Fruit fly (Drosophila melanogaster) whole organism, embryonic: ENCODE results near the gene CG34008.

ENCODE experiments used
- ATbp ChIP-seq: fragments of 200-800 bp; sonication (Bioruptor generic); optimal IDR thresholded peaks from 2 replicates; lab custom pipeline; 2017; ENCODE audit warnings: missing biosample characterization, mild to moderate bottlenecking, missing genetic modification characterization, missing genetic modification reagents
- B-H1 ChIP-seq: fragments of 200-800 bp; sonication (Bioruptor generic); IDR thresholded peaks from 3 replicates; pipeline ENCODE4 v1.3.6; 2022; ENCODE audit warnings: missing biosample characterization, missing genetic modification characterization
- CG10147 ChIP-seq: fragments of 200-800 bp; sonication (Bioruptor generic); optimal IDR thresholded peaks from 2 replicates; lab custom pipeline; 2019; ENCODE audit warnings: missing biosample characterization, mild to moderate bottlenecking, missing genetic modification characterization, moderate library complexity
- CG10267 ChIP-seq: fragments of 200-800 bp; sonication (Bioruptor generic); optimal IDR thresholded peaks from 2 replicates; lab custom pipeline; 2018; ENCODE audit warnings: missing biosample characterization, mild to moderate bottlenecking, missing genetic modification characterization, moderate library complexity
- CG10979 ChIP-seq: fragments of 200-800 bp; sonication (Bioruptor generic); optimal IDR thresholded peaks from 2 replicates; lab custom pipeline; 2018; ENCODE audit warnings: missing biosample characterization, mild to moderate bottlenecking, missing genetic modification characterization, moderate library complexity
- CG11504 ChIP-seq: fragments of 200-800 bp; sonication (Bioruptor generic); optimal IDR thresholded peaks from 3 replicates; lab custom pipeline; 2019; ENCODE audit warnings: missing biosample characterization, mild to moderate bottlenecking, missing genetic modification characterization, moderate library complexity
- CG11723 ChIP-seq: fragments of 200-800 bp; sonication (Bioruptor generic); optimal IDR thresholded peaks from 2 replicates; lab custom pipeline; 2017; ENCODE audit warnings: missing biosample characterization, mild to moderate bottlenecking, missing genetic modification characterization
- CG15479 ChIP-seq: fragments of 200-800 bp; sonication (Bioruptor generic); optimal IDR thresholded peaks from 3 replicates; lab custom pipeline; 2019; ENCODE audit warnings: missing biosample characterization, mild to moderate bottlenecking, missing genetic modification characterization, moderate library complexity
- CG17802 ChIP-seq: fragments of 200-800 bp; sonication (Bioruptor generic); optimal IDR thresholded peaks from 2 replicates; lab custom pipeline; 2018; ENCODE audit warnings: missing biosample characterization, mild to moderate bottlenecking, missing genetic modification characterization, moderate library complexity
- CG1832 ChIP-seq: fragments of 200-800 bp; sonication (Bioruptor generic); optimal IDR thresholded peaks from 2 replicates; lab custom pipeline; 2017; ENCODE audit warnings: missing biosample characterization, mild to moderate bottlenecking, missing genetic modification characterization, inconsistent platforms
- CG2120 ChIP-seq: fragments of 200-800 bp; sonication (Bioruptor generic); optimal IDR thresholded peaks from 3 replicates; lab custom pipeline; 2016; ENCODE audit warnings: missing biosample characterization, missing genetic modification characterization
- CG2678 ChIP-seq: fragments of 200-800 bp; sonication (Bioruptor generic); optimal IDR thresholded peaks from 3 replicates; lab custom pipeline; 2019; ENCODE audit warnings: missing biosample characterization, mild to moderate bottlenecking, missing genetic modification characterization, moderate library complexity
- CG31441 ChIP-seq: fragments of 200-800 bp; sonication (Bioruptor generic); IDR thresholded peaks from 2 replicates; pipeline ENCODE4 v1.3.6; 2022; ENCODE audit warnings: missing biosample characterization, missing genetic modification characterization
- CG3281 ChIP-seq: fragments of 200-800 bp; sonication (Bioruptor generic); optimal IDR thresholded peaks from 3 replicates; lab custom pipeline; 2017; ENCODE audit warnings: missing biosample characterization, mild to moderate bottlenecking, missing genetic modification characterization
- CG34376 ChIP-seq: fragments of 200-800 bp; sonication (Bioruptor generic); optimal IDR thresholded peaks from 2 replicates; lab custom pipeline; 2018; ENCODE audit warnings: missing biosample characterization, mild to moderate bottlenecking, missing genetic modification characterization
- CG3838 ChIP-seq: fragments of 200-800 bp; sonication (Bioruptor generic); optimal IDR thresholded peaks from 3 replicates; lab custom pipeline; 2016; ENCODE audit warnings: missing biosample characterization, missing genetic modification characterization
- CG3995 ChIP-seq: fragments of 200-800 bp; sonication (Bioruptor generic); optimal IDR thresholded peaks from 3 replicates; lab custom pipeline; 2016; ENCODE audit warnings: missing biosample characterization, missing genetic modification characterization
- CG4282 ChIP-seq: fragments of 200-800 bp; sonication (Bioruptor generic); optimal IDR thresholded peaks from 2 replicates; lab custom pipeline; 2016; ENCODE audit warnings: missing biosample characterization, missing genetic modification characterization
- CG4424 ChIP-seq: fragments of 200-800 bp; sonication (Bioruptor generic); optimal IDR thresholded peaks from 3 replicates; lab custom pipeline; 2016; ENCODE audit warnings: missing biosample characterization, missing genetic modification characterization
- CG8765 ChIP-seq: fragments of 200-800 bp; sonication (Bioruptor generic); IDR thresholded peaks from 2 replicates; pipeline ENCODE4 v1.3.6; 2022; ENCODE audit warnings: missing biosample characterization, missing genetic modification characterization
- CG9437 ChIP-seq: fragments of 200-800 bp; sonication (Bioruptor generic); optimal IDR thresholded peaks from 2 replicates; lab custom pipeline; 2018; ENCODE audit warnings: missing biosample characterization, mild to moderate bottlenecking, missing genetic modification characterization
- Drgx ChIP-seq: fragments of 200-800 bp; sonication (Bioruptor generic); IDR thresholded peaks from 2 replicates; pipeline ENCODE4 v1.3.6; 2022; ENCODE audit warnings: missing biosample characterization, missing genetic modification characterization
- Ets65A ChIP-seq: fragments of 200-800 bp; sonication (Bioruptor generic); peaks from one replicate; lab custom pipeline; 2016; ENCODE audit warnings: missing biosample characterization, missing genetic modification characterization
- Fer1 ChIP-seq: fragments of 200-800 bp; sonication (Bioruptor generic); optimal IDR thresholded peaks from 2 replicates; lab custom pipeline; 2017; ENCODE audit warnings: missing biosample characterization, mild to moderate bottlenecking, missing genetic modification characterization
- GATAe ChIP-seq: fragments of 200-800 bp; sonication (Bioruptor generic); conservative IDR thresholded peaks from 2 replicates; pipeline ENCODE4 v1.3.6; 2022; ENCODE audit warnings: missing biosample characterization, missing genetic modification characterization
- Gug ChIP-seq: fragments of 200-800 bp; sonication (Bioruptor generic); IDR thresholded peaks from 4 replicates; pipeline ENCODE4 v1.3.6; 2022; ENCODE audit warnings: missing biosample characterization, missing genetic modification characterization
- HmgD ChIP-seq: fragments of 200-800 bp; sonication (Bioruptor generic); optimal IDR thresholded peaks from 3 replicates; lab custom pipeline; 2016; ENCODE audit warnings: missing biosample characterization, missing genetic modification characterization
- Lhr ChIP-seq: fragments of 200-800 bp; sonication (Bioruptor generic); optimal IDR thresholded peaks from 3 replicates; lab custom pipeline; 2017; ENCODE audit warnings: mild to moderate bottlenecking, missing biosample characterization, missing genetic modification reagents, missing genetic modification characterization
- Ravus ChIP-seq: fragments of 200-800 bp; sonication (Bioruptor generic); IDR thresholded peaks from 2 replicates; pipeline ENCODE4 v1.3.6; 2022; ENCODE audit warnings: missing biosample characterization, missing genetic modification characterization
- Six4 ChIP-seq: fragments of 200-800 bp; sonication (Bioruptor generic); optimal IDR thresholded peaks from 2 replicates; lab custom pipeline; 2016; ENCODE audit warnings: missing biosample characterization, missing genetic modification characterization
- Xrp1 ChIP-seq: fragments of 200-800 bp; sonication (Bioruptor generic); IDR thresholded peaks from 2 replicates; pipeline ENCODE4 v1.3.6; 2022; ENCODE audit warnings: missing biosample characterization, missing genetic modification characterization
- ato ChIP-seq: fragments of 200-800 bp; sonication (Bioruptor generic); IDR thresholded peaks from 2 replicates; pipeline ENCODE4 v1.3.6; 2022; ENCODE audit warnings: missing biosample characterization, missing genetic modification characterization; ENCODE audit not compliant: partially characterized antibody
- br ChIP-seq: fragments of >200 bp; optimal IDR thresholded peaks from 2 replicates; lab custom pipeline; 2017
- bsh ChIP-seq, 2 experiments: fragments of 200-800 bp; sonication (Bioruptor generic); optimal IDR thresholded peaks; 2 replicates each; lab custom pipeline; 2017 to 2018; ENCODE audit warnings: mild to moderate bottlenecking in 2 of 2, missing biosample characterization in 2 of 2, missing genetic modification characterization in 2 of 2, moderate library complexity in 1 of 2
- cas ChIP-seq: fragments of 200-800 bp; sonication (Bioruptor generic); IDR thresholded peaks from 2 replicates; pipeline ENCODE4 v1.3.6; 2022; ENCODE audit warnings: missing biosample characterization, missing genetic modification characterization
- gem ChIP-seq: fragments of 200-800 bp; sonication (Bioruptor generic); optimal IDR thresholded peaks from 2 replicates; lab custom pipeline; 2019; ENCODE audit warnings: missing biosample characterization, mild to moderate bottlenecking, missing genetic modification characterization, moderate library complexity
- gro ChIP-seq: fragments of 200-800 bp; sonication (Bioruptor generic); optimal IDR thresholded peaks from 2 replicates; lab custom pipeline; 2016; ENCODE audit warnings: missing biosample characterization, missing genetic modification characterization
- gsb ChIP-seq: fragments of 200-800 bp; sonication (Bioruptor generic); IDR thresholded peaks from 2 replicates; pipeline ENCODE4 v1.3.6; 2022; ENCODE audit warnings: missing biosample characterization, missing genetic modification characterization
- jing ChIP-seq: fragments of 200-800 bp; sonication (Bioruptor generic); optimal IDR thresholded peaks from 2 replicates; lab custom pipeline; 2018; ENCODE audit warnings: missing biosample characterization, mild to moderate bottlenecking, missing genetic modification characterization
- ken ChIP-seq: fragments of 200-800 bp; sonication (Bioruptor generic); IDR thresholded peaks from 3 replicates; pipeline ENCODE4 v1.3.6; 2022; ENCODE audit warnings: missing biosample characterization, missing genetic modification characterization
- lov ChIP-seq, 2 experiments: fragments of 200-800 bp in 1 of 2; fragments of >200 bp in 1 of 2; sonication (Bioruptor generic) in 1 of 2; IDR thresholded peaks in 1 of 2; optimal IDR thresholded peaks in 1 of 2; 2 replicates in 1 of 2; 3 replicates in 1 of 2; pipeline versions ENCODE4 v1.3.6 to Lab custom; 2017 to 2022; ENCODE audit warnings: missing biosample characterization in 1 of 2, missing genetic modification characterization in 1 of 2
- peb ChIP-seq: fragments of 200-800 bp; sonication (Bioruptor generic); IDR thresholded peaks from 2 replicates; pipeline ENCODE4 v1.3.6; 2022; ENCODE audit warnings: missing biosample characterization, missing genetic modification characterization
- pita ChIP-seq: fragments of 200-800 bp; sonication (Bioruptor generic); optimal IDR thresholded peaks from 2 replicates; lab custom pipeline; 2017; ENCODE audit warnings: missing biosample characterization, mild to moderate bottlenecking, missing genetic modification characterization
- prd ChIP-seq, 3 experiments: fragments of >200 bp in 2 of 3; fragments of 200-800 bp in 1 of 3; sonication (Bioruptor generic) in 1 of 3; optimal IDR thresholded peaks in 2 of 3; IDR thresholded peaks in 1 of 3; 2 replicates in 2 of 3; 3 replicates in 1 of 3; pipeline versions ENCODE4 v1.3.6 to Lab custom; 2017 to 2022; ENCODE audit warnings: missing biosample characterization in 1 of 3, missing genetic modification characterization in 1 of 3
- row ChIP-seq: fragments of 200-800 bp; sonication (Bioruptor generic); IDR thresholded peaks from 3 replicates; pipeline ENCODE4 v1.3.6; 2022; ENCODE audit warnings: missing biosample characterization, missing genetic modification characterization
- sqz ChIP-seq: fragments of 200-800 bp; sonication (Bioruptor generic); optimal IDR thresholded peaks from 3 replicates; lab custom pipeline; 2018; ENCODE audit warnings: missing biosample characterization, mild to moderate bottlenecking, missing genetic modification characterization
- sr ChIP-seq: fragments of 200-800 bp; sonication (Bioruptor generic); IDR thresholded peaks from 3 replicates; pipeline ENCODE4 v1.3.6; 2022; ENCODE audit warnings: missing biosample characterization, missing genetic modification characterization
- tio ChIP-seq: fragments of 200-800 bp; sonication (Bioruptor generic); optimal IDR thresholded peaks from 2 replicates; lab custom pipeline; 2017; ENCODE audit warnings: missing biosample characterization, missing genetic modification characterization, inconsistent platforms

CG34008 gene

dm6 chr3R:20546662-20547620, 34.4 kb downstream of the CG34008 start (continued):
- no peak for TF ChIP-seq lov (optimal IDR thresholded peaks at IDR 0.05; lab: Kevin White, UChicago)
- no peak for TF ChIP-seq lov (GFP tag; IDR thresholded peaks at IDR 0.05; lab: Robert Waterston, UW)
- no peak for TF ChIP-seq ato (GFP tag; lab: Robert Waterston, UW)
- no peak for TF ChIP-seq GATAe (GFP tag; lab: Robert Waterston, UW)
- TF ChIP-seq CG10267 (tag; lab: Kevin White, UChicago) = no peak
- TF ChIP-seq CG4282 (GFP tag; lab: Kevin White, UChicago) = no peak
- TF ChIP-seq CG15479 (GFP tag; lab: Kevin White, UChicago) = peak; percentile 76
- TF ChIP-seq CG3838 = no peak
- no peak for TF ChIP-seq CG17802
- peak; percentile 4 for TF ChIP-seq CG2678 (tag; lab: Kevin White, UChicago)
- TF ChIP-seq Fer1 (GFP tag; lab: Kevin White, UChicago) = no peak
- TF ChIP-seq sr (GFP tag; lab: Robert Waterston, UW) = peak; percentile 78; the same call in 2 of the 3 replicates
- no peak for TF ChIP-seq CG8765
- peak; percentile 4 for TF ChIP-seq ATbp (GFP tag; lab: Kevin White, UChicago)
- TF ChIP-seq jing (GFP tag; lab: Kevin White, UChicago) = no peak
- TF ChIP-seq peb (GFP tag; lab: Robert Waterston, UW) = no peak
- no peak for TF ChIP-seq Ets65A (GFP tag; lab: Kevin White, UChicago)
- TF ChIP-seq Xrp1 (GFP tag; lab: Robert Waterston, UW) = no peak
- TF ChIP-seq sqz (GFP tag; lab: Kevin White, UChicago) = no peak
- TF ChIP-seq gsb = no peak
- TF ChIP-seq HmgD (GFP tag; lab: Kevin White, UChicago) = no peak
- TF ChIP-seq CG31441 = peak; percentile 26; the same call in 1 of the 2 replicates
- TF ChIP-seq CG10979 (tag; lab: Kevin White, UChicago) = no peak
- no peak for TF ChIP-seq bsh (GFP tag; optimal IDR thresholded peaks at IDR 0.05; lab: Kevin White, UChicago)
- TF ChIP-seq CG2120 (GFP tag; lab: Kevin White, UChicago) = peak; percentile 18
- TF ChIP-seq br = no peak
- no peak for TF ChIP-seq Six4
- no peak for TF ChIP-seq CG11723 (GFP tag; lab: Kevin White, UChicago)
- no peak for TF ChIP-seq CG11504 (tag; lab: Kevin White, UChicago)
- no peak for TF ChIP-seq CG10147 (GFP tag; lab: Kevin White, UChicago)
- TF ChIP-seq pita (GFP tag; lab: Kevin White, UChicago) = no peak
- TF ChIP-seq tio = no peak
- TF ChIP-seq Drgx (GFP tag; lab: Robert Waterston, UW) = no peak
- TF ChIP-seq CG3995 (GFP tag; lab: Kevin White, UChicago) = no peak
- TF ChIP-seq CG4424 (GFP tag; lab: Kevin White, UChicago) = no peak
- no peak for TF ChIP-seq CG9437 (GFP tag; lab: Kevin White, UChicago)
- TF ChIP-seq row (GFP tag; lab: Robert Waterston, UW) = peak; percentile 32; the same call in 1 of the 3 replicates
- TF ChIP-seq CG3281 (GFP tag; lab: Kevin White, UChicago) = peak; percentile 15
- no peak for TF ChIP-seq gro
- TF ChIP-seq gem (tag; lab: Kevin White, UChicago) = peak; percentile 36
- no peak for TF ChIP-seq cas (GFP tag; lab: Robert Waterston, UW)
- TF ChIP-seq Lhr (GFP tag; lab: Kevin White, UChicago) = no peak
- no peak for TF ChIP-seq prd (optimal IDR thresholded peaks at IDR 0.05; lab: Kevin White, UChicago)
- TF ChIP-seq prd (GFP tag; IDR thresholded peaks at IDR 0.05; lab: Robert Waterston, UW) = no peak
- TF ChIP-seq Ravus (GFP tag; lab: Robert Waterston, UW) = no peak
- no peak for TF ChIP-seq CG1832 (GFP tag; lab: Kevin White, UChicago)
- no peak for TF ChIP-seq CG34376 (GFP tag; lab: Kevin White, UChicago)
- no peak for TF ChIP-seq Gug (GFP tag; lab: Robert Waterston, UW)
- no peak for TF ChIP-seq ken (GFP tag; lab: Robert Waterston, UW)
- TF ChIP-seq B-H1 (GFP tag; lab: Robert Waterston, UW) = no peak
